Fruit fly (Drosophila melanogaster): ENCODE measurements around the gene CG11251.

- TF ChIP-seq usp (GFP tag; optimal IDR thresholded peaks at IDR 0.05) (no peak), psq (optimal IDR thresholded peaks at IDR 0.05) (no peak), CG8478 (optimal IDR thresholded peaks at IDR 0.05) (no peak), EcR (GFP tag; optimal IDR thresholded peaks at IDR 0.05) (no peak), pan (optimal IDR thresholded peaks at IDR 0.05) (no peak)
Measured at dm6 chr3L:13099151-13099550, 9.4 kb upstream of the CG11251 start.

Measured in whole organism.